Worm (Caenorhabditis elegans) whole organism, L4/young adult: ENCODE data around the gene F25E5.9.

Experiments
- W03F9.2 ChIP-seq: fragments of 150-350 bp; optimal IDR thresholded peaks from 2 replicates; lab custom pipeline; 2014; ENCODE audit warnings: missing biosample characterization, missing genetic modification characterization
- dao-5 ChIP-seq: sonication (generic microtip); optimal IDR thresholded peaks from 2 replicates; lab custom pipeline; 2016; ENCODE audit warnings: missing genotype, missing genetic modification characterization, moderate library complexity, missing compliant biosample characterization
- him-1 ChIP-seq: sonication (generic microtip); optimal IDR thresholded peaks from 2 replicates; lab custom pipeline; 2016; ENCODE audit warnings: missing genotype, missing genetic modification reagents, missing genetic modification characterization, missing compliant biosample characterization

- TF ChIP-seq dao-5 (tag; lab: Kevin White, UChicago) (no peak), him-1 (tag; lab: Kevin White, UChicago) (no peak), W03F9.2 (tag; lab: Kevin White, UChicago) (no peak)
Observed at ce11 chrV:7411695-7412094, 26.0 kb downstream of the F25E5.9 start, which contains the start of gene str-41.
